Worm (Caenorhabditis elegans) whole organism, L1 larva: ENCODE data around the gene spex-3.

Experiments
- F16B12.6 ChIP-seq: fragments of 150-350 bp; optimal IDR thresholded peaks from 2 replicates; lab custom pipeline; 2014; ENCODE audit warnings: missing biosample characterization, missing genetic modification characterization
- aha-1 ChIP-seq: fragments of 150-350 bp; optimal IDR thresholded peaks from 2 replicates; lab custom pipeline; 2014; ENCODE audit warnings: missing biosample characterization, missing genetic modification characterization
- aly-2 ChIP-seq: fragments of 150-350 bp; optimal IDR thresholded peaks from 2 replicates; lab custom pipeline; 2014; ENCODE audit warnings: missing biosample characterization, missing genetic modification characterization
- ama-1 ChIP-seq: fragments of 150-350 bp; optimal IDR thresholded peaks from 2 replicates; lab custom pipeline; 2014
- ceh-63 ChIP-seq: fragments of 200-800 bp; sonication (Bioruptor generic); optimal IDR thresholded peaks from 2 replicates; lab custom pipeline; 2018; ENCODE audit warnings: mild to moderate bottlenecking, missing genetic modification characterization, missing compliant biosample characterization
- ceh-82 ChIP-seq, 3 experiments: fragments of 150-350 bp in 1 of 3; sonication (generic microtip) in 2 of 3; optimal IDR thresholded peaks; 2 replicates each; lab custom pipeline; 2014 to 2017; ENCODE audit warnings: missing biosample characterization in 3 of 3, missing genetic modification characterization in 3 of 3
- ceh-88 ChIP-seq: fragments of 200-800 bp; sonication (Bioruptor generic); IDR thresholded peaks from 2 replicates; pipeline ENCODE4 v1.3.6; 2022; ENCODE audit warnings: missing genetic modification characterization, missing compliant biosample characterization
- dpl-1 ChIP-seq, 3 experiments: fragments of 150-350 bp in 2 of 3; sonication (generic microtip) in 1 of 3; optimal IDR thresholded peaks; 2 replicates each; lab custom pipeline; 2014 to 2017; ENCODE audit warnings: missing biosample characterization in 3 of 3, missing genetic modification characterization in 3 of 3, missing genetic modification reagents in 3 of 3
- efl-3 ChIP-seq: fragments of 200-800 bp; sonication (Bioruptor generic); optimal IDR thresholded peaks from 2 replicates; lab custom pipeline; 2018; ENCODE audit warnings: mild to moderate bottlenecking, missing genetic modification characterization, missing compliant biosample characterization
- elt-3 ChIP-seq, 6 experiments: fragments of 150-350 bp in 1 of 6; sonication (generic microtip); optimal IDR thresholded peaks; 2 replicates each; lab custom pipeline; 2017 to 2018; ENCODE audit warnings: missing biosample characterization in 6 of 6, missing genetic modification characterization in 6 of 6, inconsistent platforms in 1 of 6
- ets-5 ChIP-seq: fragments of 200-800 bp; sonication (Bioruptor generic); IDR thresholded peaks from 2 replicates; pipeline ENCODE4 v1.3.6; 2022; ENCODE audit warnings: missing genetic modification characterization, missing compliant biosample characterization
- fkh-8 ChIP-seq: sonication (generic microtip); optimal IDR thresholded peaks from 2 replicates; lab custom pipeline; 2016; ENCODE audit warnings: mild to moderate bottlenecking, missing genetic modification characterization, missing compliant biosample characterization
- grh-1 ChIP-seq: fragments of 200-800 bp; sonication (Bioruptor generic); IDR thresholded peaks from 2 replicates; pipeline ENCODE4 v1.3.6; 2022; ENCODE audit warnings: missing genetic modification reagents, missing genetic modification characterization, missing compliant biosample characterization
- hlh-17 ChIP-seq: fragments of 200-800 bp; sonication (Bioruptor generic); optimal IDR thresholded peaks from 2 replicates; lab custom pipeline; 2018; ENCODE audit warnings: missing genetic modification characterization, mild to moderate bottlenecking, missing compliant biosample characterization, moderate library complexity, borderline replicate concordance
- hpl-2 ChIP-seq: fragments of 150-350 bp; optimal IDR thresholded peaks from 2 replicates; lab custom pipeline; 2014; ENCODE audit warnings: missing biosample characterization, missing genetic modification reagents, missing genetic modification characterization
- jun-1 ChIP-seq: fragments of 150-350 bp; optimal IDR thresholded peaks from 2 replicates; lab custom pipeline; 2014; ENCODE audit warnings: missing biosample characterization, missing genetic modification reagents, missing genetic modification characterization
- lin-14 ChIP-seq: fragments of 200-800 bp; sonication (Bioruptor generic); optimal IDR thresholded peaks from 2 replicates; lab custom pipeline; 2018; ENCODE audit warnings: mild to moderate bottlenecking, missing genetic modification characterization, moderate library complexity, missing compliant biosample characterization
- lin-35 ChIP-seq, 2 experiments: fragments of 150-350 bp; optimal IDR thresholded peaks; 2 replicates each; lab custom pipeline; 2014; ENCODE audit warnings: missing biosample characterization in 2 of 2, missing genetic modification characterization in 2 of 2, missing genetic modification reagents in 2 of 2
- lin-39 ChIP-seq: fragments of 150-350 bp; optimal IDR thresholded peaks from 2 replicates; lab custom pipeline; 2014; ENCODE audit warnings: missing biosample characterization, missing genetic modification reagents, missing genetic modification characterization
- mab-9 ChIP-seq: fragments of 200-800 bp; sonication (Bioruptor generic); IDR thresholded peaks from 2 replicates; pipeline ENCODE4 v1.3.6; 2022; ENCODE audit warnings: missing genetic modification reagents, missing genetic modification characterization, missing compliant biosample characterization
- mef-2 ChIP-seq: fragments of 150-350 bp; optimal IDR thresholded peaks from 2 replicates; lab custom pipeline; 2014; ENCODE audit warnings: missing biosample characterization, missing genetic modification characterization
- mep-1 ChIP-seq: fragments of 150-350 bp; optimal IDR thresholded peaks from 2 replicates; lab custom pipeline; 2014; ENCODE audit warnings: missing biosample characterization, missing genetic modification characterization
- nhr-12 ChIP-seq: sonication (generic microtip); optimal IDR thresholded peaks from 2 replicates; lab custom pipeline; 2017; ENCODE audit warnings: missing biosample characterization, missing genetic modification characterization
- nhr-19 ChIP-seq: fragments of 200-800 bp; sonication (Bioruptor generic); conservative IDR thresholded peaks from 2 replicates; pipeline ENCODE4 v1.3.6; 2022; ENCODE audit warnings: missing genetic modification characterization, missing compliant biosample characterization
- nhr-71 ChIP-seq: sonication (generic microtip); optimal IDR thresholded peaks from 2 replicates; lab custom pipeline; 2016; ENCODE audit warnings: mild to moderate bottlenecking, missing genetic modification characterization, moderate library complexity, missing compliant biosample characterization
- nhr-77 ChIP-seq: fragments of 150-350 bp; optimal IDR thresholded peaks from 2 replicates; lab custom pipeline; 2014; ENCODE audit warnings: missing biosample characterization, missing genetic modification characterization
- nhr-84 ChIP-seq: sonication (generic microtip); optimal IDR thresholded peaks from 2 replicates; lab custom pipeline; 2017; ENCODE audit warnings: missing biosample characterization, missing genetic modification characterization
- nhr-90 ChIP-seq: sonication (generic microtip); optimal IDR thresholded peaks from 2 replicates; lab custom pipeline; 2016; ENCODE audit warnings: mild to moderate bottlenecking, missing genetic modification characterization, missing compliant biosample characterization; ENCODE audit not compliant: poor library complexity
- rnt-1 ChIP-seq: sonication (generic microtip); optimal IDR thresholded peaks from 2 replicates; lab custom pipeline; 2016; ENCODE audit warnings: mild to moderate bottlenecking, missing genetic modification characterization, moderate library complexity, missing compliant biosample characterization
- skn-1 ChIP-seq: fragments of 150-350 bp; optimal IDR thresholded peaks from 2 replicates; lab custom pipeline; 2014; ENCODE audit warnings: missing biosample characterization, missing genetic modification characterization
- snu-23 ChIP-seq: sonication (generic microtip); optimal IDR thresholded peaks from 2 replicates; lab custom pipeline; 2016; ENCODE audit warnings: missing genetic modification characterization, missing compliant biosample characterization
- sptf-1 ChIP-seq: fragments of 150-350 bp; optimal IDR thresholded peaks from 2 replicates; lab custom pipeline; 2014; ENCODE audit warnings: missing biosample characterization, missing genetic modification characterization
- swsn-7 ChIP-seq: sonication (generic microtip); optimal IDR thresholded peaks from 2 replicates; lab custom pipeline; 2016; ENCODE audit warnings: missing genetic modification characterization, missing compliant biosample characterization
- tbx-2 ChIP-seq: sonication (generic microtip); optimal IDR thresholded peaks from 2 replicates; lab custom pipeline; 2016; ENCODE audit warnings: missing genetic modification characterization, missing compliant biosample characterization
- tlp-1 ChIP-seq: fragments of 150-350 bp; optimal IDR thresholded peaks from 2 replicates; lab custom pipeline; 2014; ENCODE audit warnings: missing biosample characterization, missing genetic modification characterization
- unc-130 ChIP-seq: fragments of 150-350 bp; optimal IDR thresholded peaks from 2 replicates; lab custom pipeline; 2017; ENCODE audit warnings: missing biosample characterization, missing genetic modification characterization, inconsistent platforms
- unc-30 ChIP-seq: sonication (generic microtip); optimal IDR thresholded peaks from 2 replicates; lab custom pipeline; 2017; ENCODE audit warnings: missing biosample characterization, missing genetic modification characterization
- unc-98 ChIP-seq: fragments of 200-800 bp; sonication (Bioruptor generic); IDR thresholded peaks from 2 replicates; pipeline ENCODE4 v1.3.6; 2022; ENCODE audit warnings: missing genetic modification characterization, missing compliant biosample characterization
- ztf-11 ChIP-seq, 2 experiments: sonication (generic microtip); optimal IDR thresholded peaks; 2 replicates each; lab custom pipeline; 2016 to 2017; ENCODE audit warnings: missing genetic modification characterization in 2 of 2, missing biosample characterization in 1 of 2, missing compliant biosample characterization in 1 of 2

The spex-3 gene

ce11 chrIII:1680996-1681395 is 21.2 kb downstream of the spex-3 start (continued):
- TF ChIP-seq tlp-1 (tag; lab: Kevin White, UChicago), result no peak
- no peak; the same call in 1 of the 2 replicates for TF ChIP-seq unc-98
- peak; percentile 22 for TF ChIP-seq hpl-2 (GFP tag; lab: Kevin White, UChicago)
- TF ChIP-seq elt-3 (tag; optimal IDR thresholded peaks at IDR 0.05; lab: Kevin White, UChicago), result peak in 4 of 6 experiments; percentile 59 to 98 (median 88)
- TF ChIP-seq mef-2 (tag; lab: Kevin White, UChicago), result no peak
- no peak for TF ChIP-seq aha-1
- no peak for TF ChIP-seq sptf-1 (tag; lab: Kevin White, UChicago)
- TF ChIP-seq aly-2 (tag; lab: Kevin White, UChicago), result peak; percentile 10
- TF ChIP-seq nhr-12 (tag; lab: Kevin White, UChicago), result no peak
- peak; percentile 76 for TF ChIP-seq lin-39 (tag; lab: Kevin White, UChicago)
- peak; percentile 94 for TF ChIP-seq nhr-90 (tag; lab: Kevin White, UChicago)
- peak; percentile 92 for TF ChIP-seq lin-14 (GFP tag; lab: Kevin White, UChicago)
- TF ChIP-seq grh-1, result peak; percentile 98
- TF ChIP-seq ceh-88, result no peak
- peak; percentile 37; the same call in 1 of the 2 replicates for TF ChIP-seq mab-9 (GFP tag; lab: Robert Waterston, UW)
- TF ChIP-seq ceh-82 (tag; optimal IDR thresholded peaks at IDR 0.05; lab: Kevin White, UChicago), result peak; percentile 11 to 51 (median 14)
- TF ChIP-seq swsn-7 (tag; lab: Kevin White, UChicago), result peak; percentile 84
- TF ChIP-seq jun-1, result peak; percentile 74
- no peak for TF ChIP-seq ets-5
- peak in 1 of 2 experiments; percentile 1 for TF ChIP-seq ztf-11 (tag; optimal IDR thresholded peaks at IDR 0.05; lab: Kevin White, UChicago)
- peak; percentile 77 for TF ChIP-seq mep-1 (tag; lab: Kevin White, UChicago)
- no peak for TF ChIP-seq nhr-77
- peak; percentile 23 to 86 for TF ChIP-seq lin-35 (GFP tag; optimal IDR thresholded peaks at IDR 0.05; lab: Kevin White, UChicago)
- TF ChIP-seq F16B12.6, result no peak
- peak; percentile 90 for TF ChIP-seq rnt-1
- TF ChIP-seq unc-30, result no peak
- TF ChIP-seq efl-3 (GFP tag; lab: Kevin White, UChicago), result peak; percentile 5
- TF ChIP-seq, all 84 proteins: peak for 43

- TF ChIP-seq fkh-8 (tag; lab: Kevin White, UChicago) (no peak), mab-9 (GFP tag; lab: Robert Waterston, UW) (no peak), dpl-1 (GFP tag; optimal IDR thresholded peaks at IDR 0.05; lab: Kevin White, UChicago) (no peak), skn-1 (tag; lab: Kevin White, UChicago) (no peak), ama-1 (lab: Kevin White, UChicago) (no peak)
- TF ChIP-seq, all 84 proteins: peak for 0
Observed at ce11 chrIII:1680393-1680792, 21.8 kb downstream of the spex-3 start.

ce11 chrIII:1678671-1679070 is 23.6 kb downstream of the spex-3 start:
- TF ChIP-seq lin-14 (GFP tag; lab: Kevin White, UChicago) (peak; percentile 59), rnt-1 (peak; percentile 67), nhr-19 (GFP tag; lab: Robert Waterston, UW) (no peak), nhr-71 (tag; lab: Kevin White, UChicago) (peak; percentile 49), snu-23 (GFP tag; lab: Kevin White, UChicago) (peak; percentile 14), hlh-17 (GFP tag; lab: Kevin White, UChicago) (no peak)

ce11 chrIII:1676588-1676987 is 25.6 kb downstream of the spex-3 start, which contains the start of gene Y22D7AR.6:
Gene Y22D7AR.6, minus strand, starts transcription at chrIII:1676721.
- no peak for TF ChIP-seq nhr-84 (tag; lab: Kevin White, UChicago)
- TF ChIP-seq ceh-63 (GFP tag; lab: Kevin White, UChicago), result no peak
- TF ChIP-seq tbx-2, result no peak
- TF ChIP-seq unc-130 (tag; lab: Kevin White, UChicago), result no peak
